Worm (Caenorhabditis elegans): ENCODE results near the gene srp-1.

Gene srp-1

ce11 chrV:774875-775359, 21.8 kb downstream of the srp-1 start, which contains the start of gene srbc-58 (continued):
- TF ChIP-seq D1046.2 (GFP tag; IDR thresholded peaks at IDR 0.05) (no peak), tag-97 (GFP tag; IDR thresholded peaks at IDR 0.05) (no peak), F26F4.8 (GFP tag; conservative IDR thresholded peaks at IDR 0.05) (no peak), nhr-42 (GFP tag; IDR thresholded peaks at IDR 0.05) (0 out of 2 replicates have a peak, but pooled peaks have one; percentile 38), pqm-1 (tag; optimal IDR thresholded peaks at IDR 0.05) (no peak), madf-9 (GFP tag; conservative IDR thresholded peaks at IDR 0.05) (no peak), F49E8.2 (tag; optimal IDR thresholded peaks at IDR 0.05; ENCODE audit: borderline replicate concordance) (peak; percentile 86), ctbp-1 (GFP tag; IDR thresholded peaks at IDR 0.05) (0 out of 2 replicates have a peak, but pooled peaks have one; percentile 21), lin-1 (GFP tag; IDR thresholded peaks at IDR 0.05) (no peak), aha-1 (tag) (peak; percentile 68), T20F7.1 (GFP tag; optimal IDR thresholded peaks at IDR 0.05) (no peak), hif-1 (tag; optimal IDR thresholded peaks at IDR 0.05) (no peak), nhr-41 (GFP tag; IDR thresholded peaks at IDR 0.05) (no peak), dmd-8 (GFP tag; IDR thresholded peaks at IDR 0.05) (no peak), lsy-2 (tag; optimal IDR thresholded peaks at IDR 0.05) (peak in 1 of 2 experiments; percentile 52), mdt-29 (GFP tag; IDR thresholded peaks at IDR 0.05) (no peak), zfp-3 (GFP tag; conservative IDR thresholded peaks at IDR 0.05) (no peak), mes-2 (tag; optimal IDR thresholded peaks at IDR 0.05; ENCODE audit: poor library complexity, severe bottlenecking) (no peak), nhr-102 (tag; optimal IDR thresholded peaks at IDR 0.05) (no peak), daf-12 (tag; optimal IDR thresholded peaks at IDR 0.05) (no peak), ceh-20 (GFP tag; IDR thresholded peaks at IDR 0.05) (no peak), daf-16 (GFP tag; optimal IDR thresholded peaks at IDR 0.05) (no peak), daf-16 (tag; optimal IDR thresholded peaks at IDR 0.05) (peak; percentile 14), ceh-28 (tag; optimal IDR thresholded peaks at IDR 0.05) (no peak), snpc-1.2 (GFP tag; IDR thresholded peaks at IDR 0.05) (0 out of 2 replicates have a peak, but pooled peaks have one; percentile 35), T26A8.4 (GFP tag; IDR thresholded peaks at IDR 0.05) (0 out of 2 replicates have a peak, but pooled peaks have one; percentile 63), vab-7 (GFP tag; IDR thresholded peaks at IDR 0.05) (no peak), mep-1 (tag; optimal IDR thresholded peaks at IDR 0.05) (no peak), hlh-30 (tag; optimal IDR thresholded peaks at IDR 0.05; ENCODE audit: insufficient read depth) (no peak), ZK546.5 (tag; optimal IDR thresholded peaks at IDR 0.05) (no peak), set-16 (GFP tag; IDR thresholded peaks at IDR 0.05) (no peak), F37D6.2 (tag; optimal IDR thresholded peaks at IDR 0.05) (no peak), pha-4 (GFP tag; IDR thresholded peaks at IDR 0.05) (peak; percentile 11; the same call in 1 of the 2 replicates), pha-4 (tag; optimal IDR thresholded peaks at IDR 0.05) (no peak), lir-3 (tag; optimal IDR thresholded peaks at IDR 0.05) (no peak), dmd-9 (GFP tag; IDR thresholded peaks at IDR 0.05) (no peak), rbr-2 (tag; optimal IDR thresholded peaks at IDR 0.05) (peak; percentile 21), dmd-6 (GFP tag; IDR thresholded peaks at IDR 0.05) (no peak), lin-38 (GFP tag; IDR thresholded peaks at IDR 0.05) (peak; percentile 87), mxl-3 (GFP tag; optimal IDR thresholded peaks at IDR 0.05) (no peak), zag-1 (tag; optimal IDR thresholded peaks at IDR 0.05) (no peak), nhr-25 (tag; optimal IDR thresholded peaks at IDR 0.05; ENCODE audit: borderline replicate concordance, insufficient read depth) (no peak), mdl-1 (tag; optimal IDR thresholded peaks at IDR 0.05) (no peak), ceh-62 (tag; optimal IDR thresholded peaks at IDR 0.05) (no peak), hlh-11 (tag; optimal IDR thresholded peaks at IDR 0.05) (no peak), lin-39 (tag; optimal IDR thresholded peaks at IDR 0.05) (no peak), unc-130 (GFP tag; optimal IDR thresholded peaks at IDR 0.05) (peak; percentile 6), arid-1 (GFP tag; conservative IDR thresholded peaks at IDR 0.05) (peak; percentile 70), Y75B8A.6 (GFP tag; IDR thresholded peaks at IDR 0.05) (no peak), egl-43 (GFP tag; IDR thresholded peaks at IDR 0.05) (no peak), ceh-44 (GFP tag; IDR thresholded peaks at IDR 0.05) (no peak)

All from whole organism, L4 larva.